4 worm cellular contexts compared by ENCODE assay signal in the genomic region with DNA sequence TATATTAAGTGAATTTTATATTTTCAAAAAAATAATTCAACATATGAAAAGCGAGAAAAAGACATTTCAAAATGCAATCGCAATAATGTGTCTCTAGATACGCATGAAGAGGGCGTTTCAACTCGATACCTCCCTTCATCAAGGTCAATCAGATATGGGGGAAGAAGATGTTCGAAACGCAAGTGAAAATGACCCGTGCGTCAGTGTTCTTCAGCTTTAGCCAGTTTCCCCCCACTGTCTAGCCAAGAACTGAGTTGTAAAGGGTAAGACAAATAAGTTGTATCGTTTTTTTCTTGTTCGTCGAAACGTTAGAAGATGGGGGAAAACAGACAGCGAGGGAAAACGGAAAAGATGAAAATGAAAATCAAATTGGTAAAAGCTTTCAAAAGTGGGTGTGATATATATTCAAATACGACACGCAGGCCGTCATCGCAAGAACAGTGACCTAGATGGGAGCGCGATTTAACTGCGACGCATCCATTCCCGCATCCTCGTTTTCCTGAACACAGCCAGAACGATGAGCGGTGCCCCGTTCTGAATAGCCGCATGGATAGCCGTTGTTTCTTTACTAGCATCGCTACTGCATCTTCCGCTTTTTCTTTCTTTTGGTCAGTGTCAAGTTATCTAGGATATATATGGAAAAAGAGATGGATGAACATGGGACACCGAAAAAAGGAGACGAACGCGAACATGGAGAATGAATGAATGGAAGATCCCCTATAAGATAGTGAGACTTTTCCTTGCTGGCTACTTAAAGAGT.
A peak's percentile ranks its signal among the peaks of the same experiment; 100 is the strongest.
TF ChIP-seq lines count a peak whose summit lies in the region.

No protein-coding gene starts in this region.

TF ChIP-seq in whole organism, L1 larva, 84 proteins besides CTCF, POLR2A, EP300 and RAD21:
- TF ChIP-seq rnt-1 (tag; optimal IDR thresholded peaks at IDR 0.05; lab: Kevin White, UChicago) (no peak), lsy-2 (tag; optimal IDR thresholded peaks at IDR 0.05; lab: Kevin White, UChicago) (no peak), lin-14 (GFP tag; optimal IDR thresholded peaks at IDR 0.05; lab: Kevin White, UChicago) (peak; percentile 21), lin-15B (tag; optimal IDR thresholded peaks at IDR 0.05; lab: Kevin White, UChicago) (no peak), blmp-1 (tag; optimal IDR thresholded peaks at IDR 0.05; lab: Kevin White, UChicago) (peak; percentile 66)

TF ChIP-seq in whole organism, L2 larva, 48 proteins besides CTCF, POLR2A, EP300 and RAD21:
- TF ChIP-seq ZK546.5 (tag; optimal IDR thresholded peaks at IDR 0.05; lab: Kevin White, UChicago) (no peak), nhr-25 (tag; optimal IDR thresholded peaks at IDR 0.05; lab: Kevin White, UChicago) (peak; percentile 41)

TF ChIP-seq in whole organism, L3 larva, 47 proteins besides CTCF, POLR2A, EP300 and RAD21:
- TF ChIP-seq nhr-25 (tag; optimal IDR thresholded peaks at IDR 0.05; lab: Kevin White, UChicago) (peak; percentile 87), ztf-4 (tag; optimal IDR thresholded peaks at IDR 0.05; lab: Kevin White, UChicago) (no peak), nhr-23 (tag; optimal IDR thresholded peaks at IDR 0.05; lab: Kevin White, UChicago) (peak; percentile 6)

TF ChIP-seq in whole organism, mixed stage, embryonic, 35 proteins besides CTCF, POLR2A, EP300 and RAD21:
- TF ChIP-seq mep-1 (tag; optimal IDR thresholded peaks at IDR 0.05; lab: Kevin White, UChicago): no peak
- TF ChIP-seq blmp-1 (tag; optimal IDR thresholded peaks at IDR 0.05; lab: Kevin White, UChicago): peak; percentile 28
- TF ChIP-seq ham-2 (GFP tag; optimal IDR thresholded peaks at IDR 0.05; lab: Kevin White, UChicago): peak; percentile 93
- no peak for TF ChIP-seq nhr-2 (tag; optimal IDR thresholded peaks at IDR 0.05; lab: Kevin White, UChicago)
